Comparison of ENCODE assay signal across 5 fruit fly cellular contexts in genomic region chr3L:21261403-21262164, dm6.
TF ChIP-seq lines count a peak whose summit lies in the region.

No protein-coding gene starts in this region.

- no peak for TF ChIP-seq CTCF in whole organism, embryonic (GFP tag; optimal IDR thresholded peaks at IDR 0.05; lab: Kevin White, UChicago)

TF ChIP-seq in whole organism, adult, 20 proteins besides CTCF, POLR2A, EP300 and RAD21:
- TF ChIP-seq Mnt (GFP tag; optimal IDR thresholded peaks at IDR 0.05; lab: Kevin White, UChicago) (no peak), tj (GFP tag; optimal IDR thresholded peaks at IDR 0.05; lab: Kevin White, UChicago) (peak; percentile 17)

TF ChIP-seq in whole organism, embryonic, 481 proteins besides CTCF, POLR2A, EP300 and RAD21 (continues in another document):
- TF ChIP-seq Mes4 (GFP tag; optimal IDR thresholded peaks at IDR 0.05; lab: Kevin White, UChicago) (no peak), sens-2 (GFP tag; IDR thresholded peaks at IDR 0.05; lab: Robert Waterston, UW) (0 out of 2 replicates have a peak, but pooled peaks have one; percentile 23), CG5245 (GFP tag; optimal IDR thresholded peaks at IDR 0.05; lab: Kevin White, UChicago) (no peak), CG10543 (GFP tag; optimal IDR thresholded peaks at IDR 0.05; lab: Kevin White, UChicago) (peak; percentile 28), hth (optimal IDR thresholded peaks at IDR 0.05; lab: Kevin White, UChicago) (no peak), Nf-YC (tag; optimal IDR thresholded peaks at IDR 0.05; lab: Kevin White, UChicago) (no peak), Adf1 (GFP tag; IDR thresholded peaks at IDR 0.05; lab: Robert Waterston, UW) (peak; percentile 23; the same call in 1 of the 2 replicates), Hr78 (GFP tag; optimal IDR thresholded peaks at IDR 0.05; lab: Kevin White, UChicago) (peak in 1 of 2 experiments; percentile 63), CG4360 (GFP tag; IDR thresholded peaks at IDR 0.05; lab: Robert Waterston, UW) (peak; percentile 39; the same call in 1 of the 2 replicates), NK7.1 (GFP tag; optimal IDR thresholded peaks at IDR 0.05; lab: Kevin White, UChicago) (no peak), CG3838 (GFP tag; optimal IDR thresholded peaks at IDR 0.05; lab: Kevin White, UChicago) (peak; percentile 29), Blimp-1 (GFP tag; optimal IDR thresholded peaks at IDR 0.05; lab: Kevin White, UChicago) (no peak), ci (GFP tag; IDR thresholded peaks at IDR 0.05; lab: Robert Waterston, UW) (peak; percentile 57; the same call in 1 of the 3 replicates), ranshi (GFP tag; IDR thresholded peaks at IDR 0.05; lab: Robert Waterston, UW) (0 out of 2 replicates have a peak, but pooled peaks have one; percentile 23), Deaf1 (tag; optimal IDR thresholded peaks at IDR 0.05; lab: Kevin White, UChicago) (peak; percentile 23), Gug (GFP tag; IDR thresholded peaks at IDR 0.05; lab: Robert Waterston, UW) (no peak), Awh (GFP tag; IDR thresholded peaks at IDR 0.05; lab: Robert Waterston, UW) (peak; percentile 80), zfh1 (GFP tag; IDR thresholded peaks at IDR 0.05; lab: Robert Waterston, UW) (0 out of 3 replicates have a peak, but pooled peaks have one; percentile 11), CG5180 (GFP tag; optimal IDR thresholded peaks at IDR 0.05; lab: Kevin White, UChicago) (no peak), CG7372 (GFP tag; IDR thresholded peaks at IDR 0.05; lab: Robert Waterston, UW) (peak; percentile 40; the same call in 1 of the 2 replicates), CG12769 (tag; optimal IDR thresholded peaks at IDR 0.05; lab: Kevin White, UChicago) (peak; percentile 1)

TF ChIP-seq in whole organism, prepupa, 60 proteins besides CTCF, POLR2A, EP300 and RAD21:
- TF ChIP-seq salr (GFP tag; optimal IDR thresholded peaks at IDR 0.05; lab: Kevin White, UChicago) (no peak), Eip78C (GFP tag; lab: Kevin White, UChicago) (peak; percentile 43), CG6163 (GFP tag; IDR thresholded peaks at IDR 0.05; lab: Robert Waterston, UW) (no peak), eg (GFP tag; IDR thresholded peaks at IDR 0.05; lab: Robert Waterston, UW) (0 out of 3 replicates have a peak, but pooled peaks have one; percentile 28), CG8119 (GFP tag; IDR thresholded peaks at IDR 0.05; lab: Robert Waterston, UW) (0 out of 3 replicates have a peak, but pooled peaks have one; percentile 17), svp (GFP tag; lab: Kevin White, UChicago) (peak; percentile 49), CG15336 (GFP tag; IDR thresholded peaks at IDR 0.05; lab: Robert Waterston, UW) (0 out of 2 replicates have a peak, but pooled peaks have one; percentile 22), Eip75B (GFP tag; optimal IDR thresholded peaks at IDR 0.05; lab: Kevin White, UChicago) (peak; percentile 43)

TF ChIP-seq in whole organism, pupa, 21 proteins besides CTCF, POLR2A, EP300 and RAD21:
- TF ChIP-seq EcR (GFP tag; optimal IDR thresholded peaks at IDR 0.05; lab: Kevin White, UChicago) (peak; percentile 83), CG14655 (GFP tag; optimal IDR thresholded peaks at IDR 0.05; lab: Kevin White, UChicago) (no peak), CG12605 (GFP tag; IDR thresholded peaks at IDR 0.05; lab: Robert Waterston, UW) (0 out of 2 replicates have a peak, but pooled peaks have one; percentile 14)

TF ChIP-seq in whole organism, wandering third instar larva, 38 proteins besides CTCF, POLR2A, EP300 and RAD21:
- no peak for TF ChIP-seq Rel (GFP tag; optimal IDR thresholded peaks at IDR 0.05; lab: Kevin White, UChicago)
- peak; percentile 8 for TF ChIP-seq Rel (tag; optimal IDR thresholded peaks at IDR 0.05; lab: Kevin White, UChicago)
- TF ChIP-seq jim (GFP tag; optimal IDR thresholded peaks at IDR 0.05; lab: Kevin White, UChicago), result no peak
